Fruit fly (Drosophila melanogaster) whole organism, embryonic: ENCODE results near the gene wb.

Experiments
- CG15514 ChIP-seq: fragments of 200-800 bp; sonication (Bioruptor generic); optimal IDR thresholded peaks from 3 replicates; lab custom pipeline; 2017; ENCODE audit warnings: missing biosample characterization, missing genetic modification characterization, mild to moderate bottlenecking, moderate library complexity, missing genetic modification reagents
- CG4424 ChIP-seq: fragments of 200-800 bp; sonication (Bioruptor generic); optimal IDR thresholded peaks from 3 replicates; lab custom pipeline; 2016; ENCODE audit warnings: missing biosample characterization, missing genetic modification characterization
- HmgD ChIP-seq: fragments of 200-800 bp; sonication (Bioruptor generic); optimal IDR thresholded peaks from 3 replicates; lab custom pipeline; 2016; ENCODE audit warnings: missing biosample characterization, missing genetic modification characterization
- Hr3 ChIP-seq: fragments of 200-800 bp; sonication (Bioruptor generic); optimal IDR thresholded peaks from 3 replicates; lab custom pipeline; 2016; ENCODE audit warnings: missing biosample characterization, missing genetic modification characterization
- MESR4 ChIP-seq: fragments of 200-800 bp; sonication (Bioruptor generic); optimal IDR thresholded peaks from 2 replicates; lab custom pipeline; 2018; ENCODE audit warnings: missing biosample characterization, mild to moderate bottlenecking, missing genetic modification characterization, moderate library complexity
- Mad ChIP-seq: fragments of 200-800 bp; sonication (Bioruptor generic); optimal IDR thresholded peaks from 2 replicates; lab custom pipeline; 2016; ENCODE audit warnings: missing biosample characterization, missing genetic modification characterization
- Myb ChIP-seq: fragments of 200-800 bp; sonication (Bioruptor generic); optimal IDR thresholded peaks from 2 replicates; lab custom pipeline; 2016; ENCODE audit warnings: missing biosample characterization, missing genetic modification characterization
- Nf-YA ChIP-seq: fragments of 200-800 bp; sonication (Bioruptor generic); IDR thresholded peaks from 2 replicates; pipeline ENCODE4 v1.3.6; 2022; ENCODE audit warnings: missing biosample characterization, missing genetic modification characterization
- her ChIP-seq: fragments of 200-800 bp; sonication (Bioruptor generic); optimal IDR thresholded peaks from 2 replicates; lab custom pipeline; 2016; ENCODE audit warnings: missing biosample characterization, missing genetic modification characterization
- lmd ChIP-seq: fragments of 200-800 bp; sonication (Bioruptor generic); IDR thresholded peaks from 2 replicates; pipeline ENCODE4 v1.3.6; 2022; ENCODE audit warnings: missing biosample characterization, missing genetic modification characterization

dm6 chr2L:14336311-14336836 lies 73.5 kb downstream of the wb start:
- TF ChIP-seq Myb (GFP tag; lab: Kevin White, UChicago), result no peak
- TF ChIP-seq MESR4 (GFP tag; lab: Kevin White, UChicago), result no peak
- TF ChIP-seq lmd (GFP tag; lab: Robert Waterston, UW), result no peak
- TF ChIP-seq Mad (GFP tag; lab: Kevin White, UChicago), result no peak
- no peak for TF ChIP-seq CG4424 (GFP tag; lab: Kevin White, UChicago)
- TF ChIP-seq CG15514, result no peak
- TF ChIP-seq HmgD (GFP tag; lab: Kevin White, UChicago), result no peak
- TF ChIP-seq Hr3, result no peak
- TF ChIP-seq Nf-YA, result no peak
- TF ChIP-seq her (GFP tag; lab: Kevin White, UChicago), result no peak
